Worm (Caenorhabditis elegans): Measurements from ENCODE around the gene F35B3.4.

Gene F35B3.4

ce11 chrX:17063749-17064252 lies 43.0 kb upstream of the F35B3.4 start (continued):
- TF ChIP-seq nhr-11 (tag; optimal IDR thresholded peaks at IDR 0.05) (no peak), lin-14 (GFP tag; optimal IDR thresholded peaks at IDR 0.05) (peak; percentile 88), nhr-28 (tag; optimal IDR thresholded peaks at IDR 0.05) (no peak), hlh-17 (GFP tag; optimal IDR thresholded peaks at IDR 0.05; ENCODE audit: borderline replicate concordance) (no peak), nhr-20 (tag; optimal IDR thresholded peaks at IDR 0.05) (peak; percentile 94), C34B4.2 (tag; optimal IDR thresholded peaks at IDR 0.05) (no peak), isw-1 (GFP tag; IDR thresholded peaks at IDR 0.05) (no peak), nhr-47 (tag; optimal IDR thresholded peaks at IDR 0.05) (peak; percentile 46), mab-9 (GFP tag; IDR thresholded peaks at IDR 0.05) (no peak), dpl-1 (GFP tag; optimal IDR thresholded peaks at IDR 0.05) (peak in 1 of 3 experiments; percentile 30), nhr-84 (tag; optimal IDR thresholded peaks at IDR 0.05) (no peak), nhr-237 (tag; optimal IDR thresholded peaks at IDR 0.05) (no peak), lsy-2 (tag; optimal IDR thresholded peaks at IDR 0.05) (peak in 1 of 2 experiments; percentile 66), zag-1 (tag; optimal IDR thresholded peaks at IDR 0.05) (no peak), rnt-1 (tag; optimal IDR thresholded peaks at IDR 0.05) (peak; percentile 10), efl-1 (optimal IDR thresholded peaks at IDR 0.05) (no peak), efl-1 (GFP tag; optimal IDR thresholded peaks at IDR 0.05 in 1 of 2) (peak in 1 of 2 experiments; percentile 92), mdl-1 (tag; optimal IDR thresholded peaks at IDR 0.05) (peak in 1 of 2 experiments; percentile 97), fkh-10 (GFP tag; optimal IDR thresholded peaks at IDR 0.05) (no peak), nhr-85 (tag) (peak; percentile 97), aha-1 (tag; optimal IDR thresholded peaks at IDR 0.05) (no peak), mep-1 (tag; optimal IDR thresholded peaks at IDR 0.05) (peak; percentile 66), tbx-2 (tag; optimal IDR thresholded peaks at IDR 0.05) (peak; percentile 67), snpc-4 (tag; optimal IDR thresholded peaks at IDR 0.05) (no peak), swsn-7 (tag; optimal IDR thresholded peaks at IDR 0.05) (peak; percentile 16), F16B12.6 (tag; optimal IDR thresholded peaks at IDR 0.05) (no peak), lin-15B (tag; optimal IDR thresholded peaks at IDR 0.05) (no peak), nhr-71 (tag; optimal IDR thresholded peaks at IDR 0.05) (peak; percentile 91), nhr-90 (tag; optimal IDR thresholded peaks at IDR 0.05; ENCODE audit: poor library complexity) (peak; percentile 80), ceh-63 (GFP tag; optimal IDR thresholded peaks at IDR 0.05) (no peak), efl-3 (GFP tag; optimal IDR thresholded peaks at IDR 0.05) (no peak), elt-3 (tag; optimal IDR thresholded peaks at IDR 0.05) (peak in 4 of 6 experiments; percentile 40 to 94 (median 65)), lin-35 (GFP tag; optimal IDR thresholded peaks at IDR 0.05) (peak in 1 of 2 experiments; percentile 80), C16A3.4 (tag; optimal IDR thresholded peaks at IDR 0.05) (peak; percentile 63), sox-4 (tag; optimal IDR thresholded peaks at IDR 0.05) (no peak), xbp-1 (tag; optimal IDR thresholded peaks at IDR 0.05) (peak; percentile 17), egl-13 (tag; optimal IDR thresholded peaks at IDR 0.05) (no peak), nhr-19 (GFP tag; conservative IDR thresholded peaks at IDR 0.05) (peak; percentile 80), sup-37 (GFP tag; optimal IDR thresholded peaks at IDR 0.05) (no peak), fkh-8 (tag; optimal IDR thresholded peaks at IDR 0.05) (no peak), irx-1 (tag; optimal IDR thresholded peaks at IDR 0.05) (peak; percentile 46), jun-1 (tag; optimal IDR thresholded peaks at IDR 0.05) (no peak), mef-2 (tag; optimal IDR thresholded peaks at IDR 0.05) (no peak), elt-2 (tag; optimal IDR thresholded peaks at IDR 0.05) (peak; percentile 70), grh-1 (GFP tag; IDR thresholded peaks at IDR 0.05) (no peak)
